Fruit fly (Drosophila melanogaster) whole organism, wandering third instar larva: ENCODE data around the gene opm.

Source experiments
- CG9705 ChIP-seq: fragments of 200-800 bp; sonication (Bioruptor generic); optimal IDR thresholded peaks from 2 replicates; lab custom pipeline; 2018; ENCODE audit warnings: missing biosample characterization, mild to moderate bottlenecking, missing genetic modification characterization
- CrebA ChIP-seq: fragments of 200-800 bp; sonication (Bioruptor generic); optimal IDR thresholded peaks from 2 replicates; lab custom pipeline; 2016; ENCODE audit warnings: missing biosample characterization, mild to moderate bottlenecking, missing genetic modification characterization, borderline replicate concordance
- Dfd ChIP-seq: fragments of >200 bp; optimal IDR thresholded peaks from 2 replicates; lab custom pipeline; 2017; ENCODE audit warnings: missing biosample characterization, missing genetic modification characterization
- GATAd ChIP-seq: sonication (Bioruptor generic); optimal IDR thresholded peaks from 2 replicates; lab custom pipeline; 2016; ENCODE audit warnings: missing biosample characterization, missing genetic modification characterization
- N ChIP-seq: fragments of >200 bp; optimal IDR thresholded peaks from 2 replicates; lab custom pipeline; 2018; ENCODE audit warnings: missing biosample characterization, missing external identifiers, missing genetic modification characterization
- brk ChIP-seq: fragments of 200-800 bp; sonication (Bioruptor generic); optimal IDR thresholded peaks from 2 replicates; lab custom pipeline; 2016; ENCODE audit warnings: missing biosample characterization, mild to moderate bottlenecking, missing genetic modification characterization
- ey ChIP-seq: fragments of 200-800 bp; sonication (Bioruptor generic); optimal IDR thresholded peaks from 2 replicates; lab custom pipeline; 2016; ENCODE audit warnings: missing biosample characterization, missing genetic modification characterization
- fru ChIP-seq: fragments of 200-800 bp; sonication (Bioruptor generic); optimal IDR thresholded peaks from 3 replicates; lab custom pipeline; 2016; ENCODE audit warnings: missing biosample characterization, mild to moderate bottlenecking, missing genetic modification characterization
- h ChIP-seq: fragments of 200-800 bp; sonication (Bioruptor generic); optimal IDR thresholded peaks from 3 replicates; lab custom pipeline; 2016; ENCODE audit warnings: missing biosample characterization, mild to moderate bottlenecking, missing genetic modification characterization

DNA sequence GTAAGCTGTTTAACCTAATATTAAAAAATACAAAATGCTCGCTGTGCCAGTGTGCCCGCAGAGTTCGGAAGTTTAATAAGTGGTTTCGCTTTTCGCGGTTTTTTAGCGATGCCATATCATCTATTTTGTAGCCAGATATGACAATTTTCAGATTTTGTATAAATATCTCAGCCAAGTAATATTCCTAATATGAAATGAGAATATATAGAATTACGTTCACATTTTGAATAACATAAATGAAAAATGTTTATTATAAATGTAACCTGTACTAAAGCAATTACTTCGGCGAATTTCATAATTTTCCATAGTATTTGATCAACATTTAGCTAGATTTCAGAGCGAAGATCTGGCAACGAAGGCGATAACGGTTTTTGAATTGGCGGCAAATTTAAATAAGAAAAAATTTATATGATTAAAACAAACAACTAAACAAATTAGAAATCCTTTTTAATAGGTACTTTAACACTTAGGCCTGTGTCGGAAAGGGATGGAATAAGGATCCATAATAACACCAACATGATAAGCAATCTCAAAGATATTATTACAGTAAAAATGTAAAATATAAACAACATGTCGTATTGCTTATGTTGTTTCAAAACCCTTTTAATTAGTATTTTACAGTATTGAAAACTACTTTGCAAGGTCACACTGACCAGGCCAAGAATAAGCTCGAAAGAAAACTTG, at the start of gene opm, which contains the start of gene dob:
- TF ChIP-seq CrebA: no peak
- no peak for TF ChIP-seq CG9705 (GFP tag; lab: Kevin White, UChicago)
- TF ChIP-seq N (GFP tag; lab: Kevin White, UChicago): no peak
- TF ChIP-seq h (GFP tag; lab: Kevin White, UChicago): peak; percentile 32
- no peak for TF ChIP-seq GATAd
- TF ChIP-seq brk (GFP tag; lab: Kevin White, UChicago): no peak
- TF ChIP-seq fru (GFP tag; lab: Kevin White, UChicago): peak; percentile 12
- no peak for TF ChIP-seq ey (GFP tag; lab: Kevin White, UChicago)
- no peak for TF ChIP-seq Dfd (GFP tag; lab: Kevin White, UChicago)
